Worm (Caenorhabditis elegans) whole organism, L4 larva: ENCODE measurements around the gene C50H2.4.

Experiments
- T20F7.1 ChIP-seq: fragments of 200-800 bp; sonication (Bioruptor generic); optimal IDR thresholded peaks from 2 replicates; lab custom pipeline; 2018; ENCODE audit warnings: mild to moderate bottlenecking, missing genetic modification characterization, missing compliant biosample characterization
- ceh-28 ChIP-seq: fragments of 150-350 bp; optimal IDR thresholded peaks from 2 replicates; lab custom pipeline; 2014; ENCODE audit warnings: missing biosample characterization, missing genetic modification reagents, missing genetic modification characterization
- mdl-1 ChIP-seq, 2 experiments: fragments of 150-350 bp in 1 of 2; sonication (generic microtip) in 1 of 2; optimal IDR thresholded peaks; 2 replicates each; lab custom pipeline; 2014 to 2017; ENCODE audit warnings: missing biosample characterization in 2 of 2, missing genetic modification characterization in 2 of 2
- mxl-2 ChIP-seq: fragments of 200-800 bp; sonication (Bioruptor generic); conservative IDR thresholded peaks from 2 replicates; pipeline ENCODE4 v1.3.6; 2022; ENCODE audit warnings: missing genetic modification reagents, missing genetic modification characterization, missing compliant biosample characterization
- nhr-11 ChIP-seq: fragments of 150-350 bp; optimal IDR thresholded peaks from 2 replicates; lab custom pipeline; 2014; ENCODE audit warnings: missing biosample characterization, missing genetic modification characterization

DNA sequence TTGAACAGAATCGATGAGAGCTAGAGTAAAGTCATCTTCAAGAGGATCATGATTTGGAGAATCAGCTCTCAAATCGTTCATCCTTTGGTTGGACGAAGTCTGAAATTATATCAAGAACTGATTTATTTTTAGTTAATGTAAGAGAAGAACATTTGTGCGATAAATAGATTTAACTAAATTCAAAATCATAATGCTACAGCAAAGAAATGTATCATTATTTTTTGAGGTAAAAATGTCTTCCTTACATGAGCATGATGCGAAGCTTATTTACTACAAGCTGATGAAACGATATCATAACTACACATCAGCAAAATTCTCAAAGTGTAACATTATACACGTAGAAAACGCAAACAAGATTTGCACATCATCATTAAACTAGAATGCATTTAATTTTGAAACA is 45.6 kb downstream of the C50H2.4 start, which contains the start of gene madf-4:
- TF ChIP-seq mdl-1 (tag; optimal IDR thresholded peaks at IDR 0.05; lab: Kevin White, UChicago) (no peak), nhr-11 (tag; lab: Kevin White, UChicago) (no peak), mxl-2 (GFP tag; lab: Robert Waterston, UW) (no peak), T20F7.1 (GFP tag; lab: Kevin White, UChicago) (no peak), ceh-28 (tag; lab: Kevin White, UChicago) (no peak)
